Worm (Caenorhabditis elegans): ENCODE data around the gene F14D7.3.
"Not testable (repeated sequence)": the region's sequence is repeated elsewhere in the genome, so short reads cannot be mapped to it uniquely, and the experiment has no call there.

DNA sequence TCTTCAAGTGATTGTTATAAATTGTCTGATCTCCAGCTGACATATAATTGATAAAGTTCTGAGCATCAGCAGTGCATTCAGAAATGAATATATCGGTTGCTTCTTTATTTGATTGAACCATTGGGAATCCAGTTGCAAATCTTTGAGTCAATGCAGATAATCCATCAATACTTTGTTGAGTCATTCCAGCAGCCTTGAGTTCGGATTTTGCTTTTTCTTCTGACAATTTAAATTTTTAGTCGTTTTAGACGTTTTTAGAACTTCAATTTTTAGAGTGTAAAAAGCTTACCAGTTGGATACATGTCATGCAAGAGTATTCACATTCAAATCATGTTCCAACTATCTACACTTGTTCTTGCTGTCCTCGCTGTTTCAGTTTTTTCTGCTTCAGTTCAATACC lies 13.0 kb downstream of the F14D7.3 start, which contains the start of gene F14D7.14:
- not testable (repeated sequence) for TF ChIP-seq ceh-9 (tag; optimal IDR thresholded peaks at IDR 0.05); egl-27 (tag; optimal IDR thresholded peaks at IDR 0.05); nhr-11 (tag; optimal IDR thresholded peaks at IDR 0.05); unc-62 (GFP tag; optimal IDR thresholded peaks at IDR 0.05); sea-2 (GFP tag; optimal IDR thresholded peaks at IDR 0.05); ceh-82 (tag; optimal IDR thresholded peaks at IDR 0.05); nhr-12 (tag; optimal IDR thresholded peaks at IDR 0.05); tbx-2 (tag; optimal IDR thresholded peaks at IDR 0.05); fkh-10 (GFP tag; optimal IDR thresholded peaks at IDR 0.05); daf-12 (tag; optimal IDR thresholded peaks at IDR 0.05); ceh-16 (tag; optimal IDR thresholded peaks at IDR 0.05); lin-15B (tag; optimal IDR thresholded peaks at IDR 0.05); ztf-11 (tag; optimal IDR thresholded peaks at IDR 0.05); elt-3 (tag; optimal IDR thresholded peaks at IDR 0.05)

All from whole organism, L3 larva.